Worm (Caenorhabditis elegans): ENCODE data around the gene lin-49.

Gene lin-49

ce11 chrIV:8626294-8626693, 5.8 kb downstream of the lin-49 start:
- TF ChIP-seq ref-1 (GFP tag; conservative IDR thresholded peaks at IDR 0.05) (no peak), tab-1 (GFP tag; IDR thresholded peaks at IDR 0.05) (no peak), flt-1 (GFP tag; IDR thresholded peaks at IDR 0.05) (no peak), ztf-29 (GFP tag; IDR thresholded peaks at IDR 0.05) (no peak), cog-1 (tag; optimal IDR thresholded peaks at IDR 0.05) (no peak), ztf-23 (GFP tag; IDR thresholded peaks at IDR 0.05) (no peak), klf-2 (GFP tag; conservative IDR thresholded peaks at IDR 0.05) (no peak), T22C8.4 (GFP tag; IDR thresholded peaks at IDR 0.05) (no peak), med-1 (GFP tag; optimal IDR thresholded peaks at IDR 0.05; ENCODE audit: insufficient read depth) (no peak)

- TF ChIP-seq klf-2 (GFP tag; conservative IDR thresholded peaks at IDR 0.05), result no peak
- TF ChIP-seq ztf-29 (GFP tag; IDR thresholded peaks at IDR 0.05), result no peak
- no peak for TF ChIP-seq med-1 (GFP tag; optimal IDR thresholded peaks at IDR 0.05; ENCODE audit: insufficient read depth)
- no peak for TF ChIP-seq ztf-23 (GFP tag; IDR thresholded peaks at IDR 0.05)
- TF ChIP-seq tab-1 (GFP tag; IDR thresholded peaks at IDR 0.05), result no peak
- TF ChIP-seq ref-1 (GFP tag; conservative IDR thresholded peaks at IDR 0.05), result no peak
- TF ChIP-seq cog-1 (tag; optimal IDR thresholded peaks at IDR 0.05), result no peak
- TF ChIP-seq flt-1 (GFP tag; IDR thresholded peaks at IDR 0.05), result no peak
- TF ChIP-seq T22C8.4 (GFP tag; IDR thresholded peaks at IDR 0.05), result no peak
Observed at ce11 chrIV:8627328-8627727, 6.8 kb downstream of the lin-49 start, which contains the start of gene F42A9.11. TSS of gene F42A9.11 (plus strand) at chrIV:8627637.

ce11 chrIV:8628262-8628661, 7.8 kb downstream of the lin-49 start:
- TF ChIP-seq ztf-29 (GFP tag; IDR thresholded peaks at IDR 0.05) (no peak), med-1 (GFP tag; optimal IDR thresholded peaks at IDR 0.05; ENCODE audit: insufficient read depth) (no peak), T22C8.4 (GFP tag; IDR thresholded peaks at IDR 0.05) (no peak), ref-1 (GFP tag; conservative IDR thresholded peaks at IDR 0.05) (no peak), ztf-23 (GFP tag; IDR thresholded peaks at IDR 0.05) (no peak), cog-1 (tag; optimal IDR thresholded peaks at IDR 0.05) (no peak), klf-2 (GFP tag; conservative IDR thresholded peaks at IDR 0.05) (no peak), tab-1 (GFP tag; IDR thresholded peaks at IDR 0.05) (no peak), flt-1 (GFP tag; IDR thresholded peaks at IDR 0.05) (no peak)

ce11 chrIV:8629609-8630052, 9.1 kb downstream of the lin-49 start:
- no peak for TF ChIP-seq ztf-29 (GFP tag; IDR thresholded peaks at IDR 0.05)
- TF ChIP-seq ref-1 (GFP tag; conservative IDR thresholded peaks at IDR 0.05), result no peak
- TF ChIP-seq ztf-23 (GFP tag; IDR thresholded peaks at IDR 0.05), result 0 out of 2 replicates have a peak, but pooled peaks have one; percentile 43
- 0 out of 2 replicates have a peak, but pooled peaks have one; percentile 5 for TF ChIP-seq flt-1 (GFP tag; IDR thresholded peaks at IDR 0.05)

ce11 chrIV:8630243-8630642, 9.8 kb downstream of the lin-49 start:
- TF ChIP-seq ztf-23 (GFP tag; IDR thresholded peaks at IDR 0.05) (no peak), tab-1 (GFP tag; IDR thresholded peaks at IDR 0.05) (no peak), ref-1 (GFP tag; conservative IDR thresholded peaks at IDR 0.05) (no peak), flt-1 (GFP tag; IDR thresholded peaks at IDR 0.05) (no peak), klf-2 (GFP tag; conservative IDR thresholded peaks at IDR 0.05) (no peak)

- TF ChIP-seq cog-1 (tag; optimal IDR thresholded peaks at IDR 0.05) (no peak), flt-1 (GFP tag; IDR thresholded peaks at IDR 0.05) (no peak), klf-2 (GFP tag; conservative IDR thresholded peaks at IDR 0.05) (no peak), T22C8.4 (GFP tag; IDR thresholded peaks at IDR 0.05) (no peak), ztf-29 (GFP tag; IDR thresholded peaks at IDR 0.05) (no peak), ztf-23 (GFP tag; IDR thresholded peaks at IDR 0.05) (no peak), med-1 (GFP tag; optimal IDR thresholded peaks at IDR 0.05; ENCODE audit: insufficient read depth) (no peak), tab-1 (GFP tag; IDR thresholded peaks at IDR 0.05) (no peak), ref-1 (GFP tag; conservative IDR thresholded peaks at IDR 0.05) (no peak)
Observed at ce11 chrIV:8631033-8631432, 10.6 kb downstream of the lin-49 start, which contains the start of gene dgk-4. TSS of gene dgk-4 (plus strand) at chrIV:8631333.

DNA sequence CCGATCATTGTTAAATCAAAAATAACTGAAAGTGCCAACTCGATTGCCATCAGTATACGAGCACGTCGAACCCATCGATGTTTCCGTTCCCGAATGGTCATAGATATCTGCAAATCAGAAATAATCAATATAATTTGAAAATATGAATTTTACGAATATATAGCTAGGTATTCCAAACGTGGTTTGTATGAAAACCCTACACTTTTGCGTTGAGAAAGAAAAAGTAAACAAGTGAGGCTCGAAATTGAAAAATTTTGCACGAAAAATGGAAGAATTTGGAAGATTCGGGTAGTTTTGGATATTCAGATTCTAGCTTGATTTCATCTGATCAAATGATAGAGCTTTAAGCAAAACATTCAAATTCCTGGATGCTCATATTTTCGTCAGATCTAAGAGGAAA, 18.3 kb downstream of the lin-49 start, which contains the start of gene F42A9.9:
F42A9.9 (minus strand) TSS at position 101 of the 400 bp plus-strand sequence.
- no peak for TF ChIP-seq tab-1 (GFP tag; IDR thresholded peaks at IDR 0.05)
- TF ChIP-seq med-1 (GFP tag; optimal IDR thresholded peaks at IDR 0.05; ENCODE audit: insufficient read depth), result no peak
- TF ChIP-seq ztf-29 (GFP tag; IDR thresholded peaks at IDR 0.05), result no peak
- no peak for TF ChIP-seq ref-1 (GFP tag; conservative IDR thresholded peaks at IDR 0.05)

- TF ChIP-seq ref-1 (GFP tag; conservative IDR thresholded peaks at IDR 0.05) (no peak), ztf-23 (GFP tag; IDR thresholded peaks at IDR 0.05) (no peak), tab-1 (GFP tag; IDR thresholded peaks at IDR 0.05) (no peak)
Observed at ce11 chrIV:8644432-8644831, 23.9 kb downstream of the lin-49 start, which contains the start of gene C49C8.3. TSS of gene C49C8.3 (plus strand) at chrIV:8644732.

ce11 chrIV:8648502-8648901, 28.0 kb downstream of the lin-49 start, which contains the start of gene cyp-33E1:
TSS of gene cyp-33E1 (minus strand) at chrIV:8648602.
- TF ChIP-seq ztf-23 (GFP tag; IDR thresholded peaks at IDR 0.05) (no peak), tab-1 (GFP tag; IDR thresholded peaks at IDR 0.05) (no peak), med-1 (GFP tag; optimal IDR thresholded peaks at IDR 0.05; ENCODE audit: insufficient read depth) (no peak), klf-2 (GFP tag; conservative IDR thresholded peaks at IDR 0.05) (no peak), ref-1 (GFP tag; conservative IDR thresholded peaks at IDR 0.05) (no peak), flt-1 (GFP tag; IDR thresholded peaks at IDR 0.05) (no peak), T22C8.4 (GFP tag; IDR thresholded peaks at IDR 0.05) (no peak), cog-1 (tag; optimal IDR thresholded peaks at IDR 0.05) (no peak), ztf-29 (GFP tag; IDR thresholded peaks at IDR 0.05) (no peak)

- no peak for TF ChIP-seq ztf-23 (GFP tag; IDR thresholded peaks at IDR 0.05)
- no peak for TF ChIP-seq ref-1 (GFP tag; conservative IDR thresholded peaks at IDR 0.05)
- TF ChIP-seq cog-1 (tag; optimal IDR thresholded peaks at IDR 0.05), result no peak
- TF ChIP-seq T22C8.4 (GFP tag; IDR thresholded peaks at IDR 0.05), result no peak
- TF ChIP-seq flt-1 (GFP tag; IDR thresholded peaks at IDR 0.05), result no peak
- TF ChIP-seq klf-2 (GFP tag; conservative IDR thresholded peaks at IDR 0.05), result no peak
- TF ChIP-seq ztf-29 (GFP tag; IDR thresholded peaks at IDR 0.05), result no peak
Observed at ce11 chrIV:8650696-8651095, 30.2 kb downstream of the lin-49 start, which contains the start of gene C49C8.2. TSS of gene C49C8.2 (plus strand) at chrIV:8651088.

Data from whole organism, midembryonic.